Worm (Caenorhabditis elegans): ENCODE measurements around the gene elt-7.

Gene elt-7

DNA sequence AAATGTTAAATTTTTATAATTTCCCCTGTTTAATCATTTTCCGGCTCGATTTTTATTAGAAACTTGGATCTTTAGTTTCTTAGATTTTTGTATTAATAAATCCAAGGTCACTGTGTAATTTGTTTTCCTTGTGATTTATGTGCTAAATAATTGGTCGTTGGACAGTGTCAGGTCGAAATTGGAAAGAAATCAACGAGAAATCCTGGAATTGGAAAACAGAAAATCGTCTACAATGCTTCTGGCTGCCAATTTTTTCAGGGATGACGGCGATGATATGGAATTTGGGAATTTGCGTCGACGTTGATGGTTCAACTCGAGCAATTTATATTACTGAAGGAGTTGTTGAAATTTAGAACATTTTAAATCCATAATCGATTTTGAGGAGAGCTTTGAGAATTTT, 35.9 kb upstream of the elt-7 start (continued):
- no peak for TF ChIP-seq F52B5.7 (tag; optimal IDR thresholded peaks at IDR 0.05)

DNA sequence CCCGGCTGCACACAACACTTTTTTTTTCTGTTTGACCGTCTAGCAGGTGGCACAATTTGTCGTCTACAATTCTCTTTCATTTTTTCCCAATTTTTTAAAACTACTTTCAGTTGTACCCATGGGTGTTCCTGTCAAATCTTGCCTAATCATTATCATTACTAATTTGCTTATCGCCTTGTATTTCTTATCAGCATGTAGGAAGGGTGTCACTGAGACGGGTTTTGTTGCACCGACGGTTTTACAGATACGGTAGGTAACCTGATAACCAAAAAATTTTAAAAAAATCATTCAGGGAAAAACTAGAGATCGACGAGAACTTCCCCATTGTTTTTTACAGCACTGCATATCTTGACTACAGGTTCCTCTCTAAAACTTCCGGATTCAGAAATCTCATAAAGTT, 32.7 kb upstream of the elt-7 start, which contains the start of gene F39G3.2:
TSS of gene F39G3.2 (plus strand) at position 105 of the 400 bp plus-strand sequence.
- TF ChIP-seq nhr-80 (tag; optimal IDR thresholded peaks at IDR 0.05) = peak; percentile 74
- no peak for TF ChIP-seq mel-28 (tag; optimal IDR thresholded peaks at IDR 0.05; ENCODE audit: borderline replicate concordance)
- TF ChIP-seq cebp-1 (GFP tag; IDR thresholded peaks at IDR 0.05) = no peak
- no peak for TF ChIP-seq cebp-1 (tag; optimal IDR thresholded peaks at IDR 0.05)
- TF ChIP-seq hmg-20 (GFP tag; IDR thresholded peaks at IDR 0.05) = no peak

DNA sequence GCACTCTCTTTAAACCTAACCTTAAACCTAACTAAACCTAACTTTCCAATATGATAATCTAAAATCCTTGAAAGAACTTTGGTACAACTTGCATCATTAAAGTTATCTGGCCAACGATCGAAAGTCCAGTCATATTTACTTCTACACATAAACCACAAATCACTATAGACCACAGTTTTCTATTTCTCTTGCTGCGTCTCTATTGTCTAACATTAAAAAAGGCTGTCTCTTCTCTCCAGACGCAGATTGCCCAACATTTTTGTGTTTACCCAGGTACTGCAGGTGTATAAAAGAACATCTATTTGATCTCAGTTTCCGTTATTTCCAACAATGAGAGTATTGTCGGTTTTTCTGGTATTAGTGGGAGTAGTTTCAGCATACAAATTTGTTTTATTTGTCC, 28.3 kb upstream of the elt-7 start, which contains the start of gene ugt-61:
TSS of gene ugt-61 (plus strand) at position 233 of the 400 bp plus-strand sequence.
- TF ChIP-seq F55B11.4 (tag; optimal IDR thresholded peaks at IDR 0.05; ENCODE audit: borderline replicate concordance, insufficient read depth) (no peak), hmg-1.2 (GFP tag; IDR thresholded peaks at IDR 0.05) (peak; percentile 51; the same call in 1 of the 2 replicates), nhr-80 (tag; optimal IDR thresholded peaks at IDR 0.05) (peak; percentile 16), somi-1 (GFP tag; optimal IDR thresholded peaks at IDR 0.05) (no peak)

DNA sequence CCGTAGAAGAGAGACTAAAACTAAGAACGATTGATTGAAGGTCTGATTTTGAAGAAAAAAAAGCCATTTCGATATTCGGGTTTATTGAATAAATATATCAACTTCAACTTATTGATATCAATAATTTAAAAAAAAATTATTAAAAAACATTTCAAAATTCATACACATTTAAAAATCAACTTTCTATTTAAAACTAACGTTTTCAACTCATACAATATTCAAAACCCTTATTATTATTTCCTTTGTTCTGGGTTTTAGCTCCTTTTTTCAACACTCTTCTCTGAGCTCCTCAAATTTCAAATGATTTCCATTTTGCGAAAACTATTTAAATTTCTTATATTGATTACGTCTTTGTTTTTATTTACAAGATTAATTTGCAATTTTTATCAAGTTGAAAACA, 25.2 kb upstream of the elt-7 start, which contains the start of gene C18G1.7:
TSS of gene C18G1.7 (plus strand) at position 301 of the 400 bp plus-strand sequence.
- TF ChIP-seq lin-40 (tag; optimal IDR thresholded peaks at IDR 0.05) = no peak
- TF ChIP-seq ztf-3 (GFP tag; optimal IDR thresholded peaks at IDR 0.05) = no peak
- no peak for TF ChIP-seq ztf-22 (GFP tag; optimal IDR thresholded peaks at IDR 0.05)
- no peak for TF ChIP-seq ceh-91 (GFP tag; IDR thresholded peaks at IDR 0.05)
- TF ChIP-seq unc-130 (GFP tag; optimal IDR thresholded peaks at IDR 0.05) = no peak
- TF ChIP-seq nhr-90 (tag; optimal IDR thresholded peaks at IDR 0.05) = no peak
- TF ChIP-seq lir-1 (GFP tag; conservative IDR thresholded peaks at IDR 0.05) = no peak
- TF ChIP-seq hmg-1.2 (GFP tag; IDR thresholded peaks at IDR 0.05) = no peak
- no peak for TF ChIP-seq ccch-3 (GFP tag; optimal IDR thresholded peaks at IDR 0.05)
- no peak for TF ChIP-seq die-1 (tag; optimal IDR thresholded peaks at IDR 0.05)
- no peak for TF ChIP-seq lsl-1 (GFP tag; optimal IDR thresholded peaks at IDR 0.05)
- TF ChIP-seq lin-54 (GFP tag; optimal IDR thresholded peaks at IDR 0.05) = no peak
- TF ChIP-seq mxl-1 (tag; optimal IDR thresholded peaks at IDR 0.05) = no peak
- TF ChIP-seq mel-28 (tag; optimal IDR thresholded peaks at IDR 0.05; ENCODE audit: borderline replicate concordance) = no peak
- TF ChIP-seq tlf-1 (GFP tag; optimal IDR thresholded peaks at IDR 0.05) = no peak

DNA sequence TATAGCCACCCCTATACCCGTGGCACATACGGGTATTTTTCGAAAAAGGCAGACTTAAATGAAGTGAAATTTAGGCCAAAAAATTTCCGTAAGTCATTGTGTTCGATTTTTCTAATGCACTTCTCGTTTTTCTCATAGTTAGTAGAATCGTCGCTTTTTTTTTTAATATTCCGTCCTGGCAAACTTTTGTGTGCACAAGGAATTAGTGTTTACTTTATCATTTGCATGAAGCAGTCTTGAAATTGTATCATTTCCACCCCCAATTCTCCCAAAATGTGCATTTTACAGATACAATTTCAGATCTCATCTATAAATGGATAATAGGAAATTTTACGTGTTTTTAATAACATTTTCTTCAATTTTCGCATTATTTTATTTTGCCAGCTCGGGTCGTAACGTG, 20.2 kb upstream of the elt-7 start, which contains the start of gene C18G1.6:
TSS of gene C18G1.6 (plus strand) at position 301 of the 400 bp plus-strand sequence.
- TF ChIP-seq madf-8 (GFP tag; conservative IDR thresholded peaks at IDR 0.05) (no peak), die-1 (tag; optimal IDR thresholded peaks at IDR 0.05) (no peak), akir-1 (GFP tag; optimal IDR thresholded peaks at IDR 0.05) (no peak), mcd-1 (GFP tag; IDR thresholded peaks at IDR 0.05) (no peak), B0336.3 (GFP tag; IDR thresholded peaks at IDR 0.05) (no peak), sptf-2 (GFP tag; optimal IDR thresholded peaks at IDR 0.05) (no peak), ets-4 (GFP tag; optimal IDR thresholded peaks at IDR 0.05) (no peak), egl-18 (GFP tag; IDR thresholded peaks at IDR 0.05) (no peak), rcor-1 (GFP tag; IDR thresholded peaks at IDR 0.05) (no peak), ZK185.1 (tag; optimal IDR thresholded peaks at IDR 0.05; ENCODE audit: poor library complexity, severe bottlenecking) (no peak), madf-6 (GFP tag; IDR thresholded peaks at IDR 0.05) (no peak), nhr-179 (tag; optimal IDR thresholded peaks at IDR 0.05) (no peak), dpff-1 (tag; optimal IDR thresholded peaks at IDR 0.05) (no peak), Y67H2A.10 (GFP tag; conservative IDR thresholded peaks at IDR 0.05) (no peak), ztf-22 (GFP tag; optimal IDR thresholded peaks at IDR 0.05) (no peak), nhr-90 (tag; optimal IDR thresholded peaks at IDR 0.05) (no peak), egrh-3 (GFP tag; IDR thresholded peaks at IDR 0.05) (no peak)
